Fruit fly (Drosophila melanogaster) whole organism, embryonic: ENCODE measurements around the gene Bet3.

Experiments used
- CG10209 ChIP-seq: fragments of 200-800 bp; sonication (Bioruptor generic); optimal IDR thresholded peaks from 3 replicates; lab custom pipeline; 2017; ENCODE audit warnings: missing biosample characterization, mild to moderate bottlenecking, missing genetic modification characterization, missing genetic modification reagents
- CG11085 ChIP-seq: fragments of 200-800 bp; sonication (Bioruptor generic); IDR thresholded peaks from 2 replicates; pipeline ENCODE4 v1.3.6; 2022; ENCODE audit warnings: missing biosample characterization, missing genetic modification characterization
- CG11560 ChIP-seq: fragments of 200-800 bp; sonication (Bioruptor generic); IDR thresholded peaks from 3 replicates; pipeline ENCODE4 v1.3.6; 2022; ENCODE audit warnings: missing biosample characterization, missing genetic modification characterization
- CG12104 ChIP-seq: fragments of 200-800 bp; sonication (Bioruptor generic); optimal IDR thresholded peaks from 3 replicates; lab custom pipeline; 2016; ENCODE audit warnings: missing biosample characterization, missing genetic modification characterization
- CG13296 ChIP-seq: fragments of 200-800 bp; sonication (Bioruptor generic); optimal IDR thresholded peaks from 3 replicates; lab custom pipeline; 2018; ENCODE audit warnings: missing biosample characterization, mild to moderate bottlenecking, missing genetic modification characterization
- CG14441 ChIP-seq: fragments of 200-800 bp; sonication (Bioruptor generic); IDR thresholded peaks from 2 replicates; pipeline ENCODE4 v1.3.6; 2022; ENCODE audit warnings: missing biosample characterization, missing genetic modification characterization
- CG1602 ChIP-seq: fragments of 200-800 bp; sonication (Bioruptor generic); optimal IDR thresholded peaks from 3 replicates; lab custom pipeline; 2016; ENCODE audit warnings: missing biosample characterization, missing genetic modification characterization
- CG16863 ChIP-seq: fragments of 200-800 bp; sonication (Bioruptor generic); optimal IDR thresholded peaks from 3 replicates; lab custom pipeline; 2016; ENCODE audit warnings: missing biosample characterization, missing genetic modification characterization
- CG17912 ChIP-seq: fragments of 200-800 bp; sonication (Bioruptor generic); optimal IDR thresholded peaks from 2 replicates; lab custom pipeline; 2018; ENCODE audit warnings: missing biosample characterization, mild to moderate bottlenecking, missing genetic modification characterization
- CG6272 ChIP-seq: fragments of 200-800 bp; sonication (Bioruptor generic); IDR thresholded peaks from 2 replicates; pipeline ENCODE4 v1.3.6; 2022; ENCODE audit warnings: missing biosample characterization, missing genetic modification characterization
- CG7963 ChIP-seq: fragments of 200-800 bp; sonication (Bioruptor generic); IDR thresholded peaks from 3 replicates; pipeline ENCODE4 v1.3.6; 2022; ENCODE audit warnings: missing biosample characterization, missing genetic modification characterization; ENCODE audit not compliant: partially characterized antibody
- CG7987 ChIP-seq: fragments of 200-800 bp; sonication (Bioruptor generic); optimal IDR thresholded peaks from 2 replicates; lab custom pipeline; 2018; ENCODE audit warnings: missing biosample characterization, mild to moderate bottlenecking, missing genetic modification characterization, moderate library complexity
- CG8290 ChIP-seq, 3 experiments: fragments of 200-800 bp; sonication (Bioruptor generic); optimal IDR thresholded peaks; 2 replicates each; lab custom pipeline; 2016 to 2019; ENCODE audit warnings: missing biosample characterization in 3 of 3, missing genetic modification characterization in 3 of 3, mild to moderate bottlenecking in 2 of 3, moderate library complexity in 1 of 3
- Camta ChIP-seq: fragments of 200-800 bp; sonication (Bioruptor generic); optimal IDR thresholded peaks from 2 replicates; lab custom pipeline; 2016; ENCODE audit warnings: missing biosample characterization, missing genetic modification characterization
- CkIIα-i1 ChIP-seq: fragments of 200-800 bp; sonication (Bioruptor generic); IDR thresholded peaks from 2 replicates; pipeline ENCODE4 v1.3.6; 2022; ENCODE audit warnings: missing biosample characterization, missing genetic modification characterization
- Dek ChIP-seq: fragments of 200-800 bp; sonication (Bioruptor generic); optimal IDR thresholded peaks from 3 replicates; lab custom pipeline; 2019; ENCODE audit warnings: missing biosample characterization, mild to moderate bottlenecking, missing genetic modification characterization, moderate library complexity
- Dfd ChIP-seq, 2 experiments: fragments of >200 bp; optimal IDR thresholded peaks; 2 replicates each; lab custom pipeline; 2017; ENCODE audit warnings: missing biosample characterization in 2 of 2, missing genetic modification characterization in 2 of 2
- Dll ChIP-seq: fragments of 200-800 bp; sonication (Bioruptor generic); IDR thresholded peaks from 4 replicates; pipeline ENCODE4 v1.3.6; 2022; ENCODE audit warnings: missing biosample characterization, missing genetic modification characterization; ENCODE audit not compliant: partially characterized antibody
- ERR ChIP-seq: fragments of 200-800 bp; sonication (Bioruptor generic); optimal IDR thresholded peaks from 2 replicates; lab custom pipeline; 2016; ENCODE audit warnings: missing biosample characterization, missing genetic modification characterization
- Lhr ChIP-seq: fragments of 200-800 bp; sonication (Bioruptor generic); optimal IDR thresholded peaks from 3 replicates; lab custom pipeline; 2017; ENCODE audit warnings: mild to moderate bottlenecking, missing biosample characterization, missing genetic modification reagents, missing genetic modification characterization
- Lim3 ChIP-seq: fragments of 200-800 bp; sonication (Bioruptor generic); IDR thresholded peaks from 2 replicates; pipeline ENCODE4 v1.3.6; 2022; ENCODE audit warnings: missing biosample characterization, missing genetic modification characterization
- MBD-R2 ChIP-seq: fragments of 200-800 bp; sonication (Bioruptor generic); IDR thresholded peaks from 2 replicates; pipeline ENCODE4 v1.3.6; 2022; ENCODE audit warnings: missing biosample characterization, missing genetic modification characterization
- NC2α ChIP-seq: fragments of 200-800 bp; sonication (Bioruptor generic); optimal IDR thresholded peaks from 2 replicates; lab custom pipeline; 2016; ENCODE audit warnings: missing biosample characterization, missing genetic modification characterization
- Nf-YB ChIP-seq: fragments of 200-800 bp; sonication (Bioruptor generic); optimal IDR thresholded peaks from 3 replicates; lab custom pipeline; 2019; ENCODE audit warnings: missing biosample characterization, mild to moderate bottlenecking, missing genetic modification characterization, moderate library complexity
- Side ChIP-seq: fragments of 200-800 bp; sonication (Bioruptor generic); optimal IDR thresholded peaks from 2 replicates; lab custom pipeline; 2016; ENCODE audit warnings: missing biosample characterization, missing genetic modification characterization
- Xrp1 ChIP-seq: fragments of 200-800 bp; sonication (Bioruptor generic); IDR thresholded peaks from 2 replicates; pipeline ENCODE4 v1.3.6; 2022; ENCODE audit warnings: missing biosample characterization, missing genetic modification characterization
- ac ChIP-seq: fragments of 200-800 bp; sonication (Bioruptor generic); optimal IDR thresholded peaks from 3 replicates; lab custom pipeline; 2017; ENCODE audit warnings: missing biosample characterization, mild to moderate bottlenecking, missing genetic modification characterization
- ash1 ChIP-seq: fragments of 200-800 bp; sonication (Bioruptor generic); optimal IDR thresholded peaks from 2 replicates; lab custom pipeline; 2018; ENCODE audit warnings: missing biosample characterization, mild to moderate bottlenecking, missing genetic modification characterization
- btn ChIP-seq: fragments of 200-800 bp; sonication (Bioruptor generic); optimal IDR thresholded peaks from 2 replicates; lab custom pipeline; 2016; ENCODE audit warnings: missing biosample characterization, missing genetic modification characterization
- cg ChIP-seq: fragments of 200-800 bp; sonication (Bioruptor generic); optimal IDR thresholded peaks from 3 replicates; lab custom pipeline; 2019; ENCODE audit warnings: missing biosample characterization, mild to moderate bottlenecking, missing genetic modification characterization, moderate library complexity
- chm ChIP-seq: fragments of 200-800 bp; sonication (Bioruptor generic); IDR thresholded peaks from 2 replicates; pipeline ENCODE4 v1.3.6; 2022; ENCODE audit warnings: missing biosample characterization, missing genetic modification characterization
- ci ChIP-seq: fragments of 200-800 bp; sonication (Bioruptor generic); IDR thresholded peaks from 3 replicates; pipeline ENCODE4 v1.3.6; 2022; ENCODE audit warnings: missing biosample characterization, missing genetic modification characterization
- dmrt99B ChIP-seq: fragments of 200-800 bp; sonication (Bioruptor generic); optimal IDR thresholded peaks from 2 replicates; lab custom pipeline; 2018; ENCODE audit warnings: missing biosample characterization, mild to moderate bottlenecking, missing genetic modification characterization, moderate library complexity
- fd64A ChIP-seq: fragments of 200-800 bp; sonication (Bioruptor generic); optimal IDR thresholded peaks from 3 replicates; lab custom pipeline; 2018; ENCODE audit warnings: missing biosample characterization, mild to moderate bottlenecking, missing genetic modification characterization
- gro ChIP-seq: fragments of 200-800 bp; sonication (Bioruptor generic); optimal IDR thresholded peaks from 2 replicates; lab custom pipeline; 2016; ENCODE audit warnings: missing biosample characterization, missing genetic modification characterization
- gsb-n ChIP-seq: fragments of 200-800 bp; sonication (Bioruptor generic); optimal IDR thresholded peaks from 3 replicates; lab custom pipeline; 2018; ENCODE audit warnings: missing biosample characterization, mild to moderate bottlenecking, missing genetic modification characterization
- kay ChIP-seq: fragments of 200-800 bp; sonication (Bioruptor generic); optimal IDR thresholded peaks from 2 replicates; lab custom pipeline; 2016; ENCODE audit warnings: missing biosample characterization, missing genetic modification characterization
- lmd ChIP-seq: fragments of 200-800 bp; sonication (Bioruptor generic); IDR thresholded peaks from 2 replicates; pipeline ENCODE4 v1.3.6; 2022; ENCODE audit warnings: missing biosample characterization, missing genetic modification characterization
- lola ChIP-seq, 3 experiments: fragments of >200 bp in 2 of 3; fragments of 200-800 bp in 1 of 3; sonication (Bioruptor generic) in 1 of 3; optimal IDR thresholded peaks; 2 replicates each; lab custom pipeline; 2017 to 2019; ENCODE audit warnings: missing biosample characterization in 3 of 3, missing genetic modification characterization in 3 of 3, mild to moderate bottlenecking in 1 of 3, moderate library complexity in 1 of 3
- org-1 ChIP-seq: fragments of 200-800 bp; sonication (Bioruptor generic); optimal IDR thresholded peaks from 2 replicates; lab custom pipeline; 2017; ENCODE audit warnings: missing biosample characterization, missing genetic modification characterization
- pan ChIP-seq, 4 experiments: fragments of >200 bp in 3 of 4; fragments of 200-800 bp in 1 of 4; sonication (Bioruptor generic) in 1 of 4; optimal IDR thresholded peaks in 3 of 4; IDR thresholded peaks in 1 of 4; 2 replicates each; pipeline versions ENCODE4 v1.3.6 to Lab custom; 2017 to 2022; ENCODE audit warnings: missing biosample characterization in 2 of 4, missing genetic modification characterization in 2 of 4, mixed read lengths in 1 of 4
- ranshi ChIP-seq: fragments of 200-800 bp; sonication (Bioruptor generic); IDR thresholded peaks from 2 replicates; pipeline ENCODE4 v1.3.6; 2022; ENCODE audit warnings: missing biosample characterization, missing genetic modification characterization
- seq ChIP-seq: fragments of 200-800 bp; sonication (Bioruptor generic); IDR thresholded peaks from 2 replicates; pipeline ENCODE4 v1.3.6; 2022; ENCODE audit warnings: missing biosample characterization, missing genetic modification characterization
- trem ChIP-seq: fragments of 200-800 bp; optimal IDR thresholded peaks from 3 replicates; lab custom pipeline; 2019; ENCODE audit warnings: missing biosample characterization, mild to moderate bottlenecking, missing genetic modification characterization, moderate library complexity
- usp ChIP-seq: fragments of >200 bp; optimal IDR thresholded peaks from 2 replicates; lab custom pipeline; 2017; ENCODE audit warnings: missing biosample characterization, missing genetic modification characterization
- vvl ChIP-seq: fragments of 200-800 bp; sonication (Bioruptor generic); IDR thresholded peaks from 2 replicates; pipeline ENCODE4 v1.3.6; 2022; ENCODE audit warnings: missing biosample characterization, missing genetic modification characterization
- zen ChIP-seq: fragments of 200-800 bp; sonication (Bioruptor generic); optimal IDR thresholded peaks from 3 replicates; lab custom pipeline; 2018; ENCODE audit warnings: missing biosample characterization, mild to moderate bottlenecking, missing genetic modification characterization, moderate library complexity
- zfh2 ChIP-seq: fragments of 200-800 bp; sonication (Bioruptor generic); optimal IDR thresholded peaks from 2 replicates; lab custom pipeline; 2016; ENCODE audit warnings: missing biosample characterization, missing genetic modification characterization

Bet3 gene

DNA sequence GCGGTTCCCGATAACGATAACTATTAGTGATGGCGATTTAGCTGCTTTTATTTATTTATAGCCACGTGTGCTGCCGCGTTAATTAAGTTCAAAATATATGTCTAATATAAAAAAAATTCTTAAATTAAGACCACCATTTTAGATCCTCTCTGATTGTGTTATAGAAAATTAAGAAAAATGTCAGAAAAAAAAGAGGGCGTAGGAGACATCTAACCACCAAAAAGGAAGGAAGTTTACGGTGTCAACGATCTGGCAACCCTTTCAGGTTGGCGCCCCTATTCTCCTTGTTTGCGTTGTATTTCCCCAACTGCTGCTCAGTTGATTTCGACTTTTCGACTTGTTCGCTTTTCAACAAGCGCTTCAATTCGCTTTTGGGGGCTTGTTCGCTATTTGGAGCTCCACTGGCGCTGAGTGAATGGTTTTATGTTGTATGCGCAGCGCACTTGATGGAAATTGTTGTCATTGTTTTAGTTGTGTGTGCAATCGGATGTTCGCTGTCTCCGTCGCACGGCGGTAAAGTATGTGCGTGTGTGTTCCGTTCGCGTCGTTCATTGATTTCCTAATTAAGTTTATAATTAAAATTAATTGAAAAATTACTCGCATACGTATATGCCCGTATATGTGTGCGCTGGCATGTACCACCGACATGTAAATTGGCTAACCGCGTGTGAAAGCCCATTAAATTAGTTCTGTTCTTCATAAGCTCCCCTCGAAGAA, 18.9 kb upstream of the Bet3 start, which contains the start of the genes CG3434 and CG44838 (continued):
- peak; percentile 21; the same call in 1 of the 4 replicates for TF ChIP-seq Dll (GFP tag; lab: Robert Waterston, UW)
- TF ChIP-seq CG8290 (GFP tag; optimal IDR thresholded peaks at IDR 0.05; lab: Kevin White, UChicago) = peak; percentile 83
- TF ChIP-seq CG8290 (tag; optimal IDR thresholded peaks at IDR 0.05; lab: Kevin White, UChicago) = peak; percentile 27 to 81
- peak; percentile 84 for TF ChIP-seq trem (tag; lab: Kevin White, UChicago)
- TF ChIP-seq Xrp1 = peak; percentile 86
- TF ChIP-seq CG13296 (GFP tag; lab: Kevin White, UChicago) = peak; percentile 80
- TF ChIP-seq CG1602 (GFP tag; lab: Kevin White, UChicago) = peak; percentile 75
- TF ChIP-seq NC2α (GFP tag; lab: Kevin White, UChicago) = peak; percentile 39
- no peak for TF ChIP-seq usp (GFP tag; lab: Kevin White, UChicago)
- peak; percentile 74 for TF ChIP-seq MBD-R2
- peak; percentile 61 for TF ChIP-seq kay
- no peak for TF ChIP-seq org-1 (GFP tag; lab: Kevin White, UChicago)
- TF ChIP-seq ERR (GFP tag; lab: Kevin White, UChicago) = no peak
- peak; percentile 65 for TF ChIP-seq Side (GFP tag; lab: Kevin White, UChicago)
- TF ChIP-seq ranshi (GFP tag; lab: Robert Waterston, UW) = peak; percentile 64
- TF ChIP-seq Lhr = peak; percentile 70
- TF ChIP-seq CG17912 (GFP tag; lab: Kevin White, UChicago) = peak; percentile 3
- TF ChIP-seq pan (optimal IDR thresholded peaks at IDR 0.05; lab: Kevin White, UChicago) = no peak
- TF ChIP-seq pan (GFP tag; optimal IDR thresholded peaks at IDR 0.05 in 1 of 2, IDR thresholded peaks at IDR 0.05 in 1 of 2) = peak in 1 of 2 experiments; percentile 66
- TF ChIP-seq dmrt99B = peak; percentile 74
- TF ChIP-seq gro (GFP tag; lab: Kevin White, UChicago) = peak; percentile 64
- peak; percentile 77 for TF ChIP-seq Dek (tag; lab: Kevin White, UChicago)
- peak; percentile 36 for TF ChIP-seq gsb-n
- peak; percentile 70 for TF ChIP-seq lmd (GFP tag; lab: Robert Waterston, UW)
- peak; percentile 41 for TF ChIP-seq CG7987
- no peak for TF ChIP-seq CG7963 (GFP tag; lab: Robert Waterston, UW)
- no peak for TF ChIP-seq chm
- TF ChIP-seq CG16863 = peak; percentile 71
- TF ChIP-seq fd64A (GFP tag; lab: Kevin White, UChicago) = peak; percentile 15
- TF ChIP-seq vvl (GFP tag; lab: Robert Waterston, UW) = peak; percentile 88
- peak; percentile 79; the same call in 2 of the 3 replicates for TF ChIP-seq ci (GFP tag; lab: Robert Waterston, UW)
- no peak for TF ChIP-seq CkIIα-i1 (GFP tag; lab: Robert Waterston, UW)
- TF ChIP-seq ac = no peak
- peak in 1 of 3 experiments; percentile 79 for TF ChIP-seq lola (GFP tag; optimal IDR thresholded peaks at IDR 0.05; lab: Kevin White, UChicago)
- peak; percentile 62; the same call in 1 of the 2 replicates for TF ChIP-seq CG11085 (GFP tag; lab: Robert Waterston, UW)
- TF ChIP-seq seq (GFP tag; lab: Robert Waterston, UW) = peak; percentile 55; the same call in 1 of the 2 replicates
- TF ChIP-seq CG12104 = peak; percentile 54
- peak; percentile 76; the same call in 1 of the 2 replicates for TF ChIP-seq CG6272 (GFP tag; lab: Robert Waterston, UW)
- TF ChIP-seq CG11560 (tag; lab: Robert Waterston, UW) = no peak; the same call in 2 of the 3 replicates
- TF ChIP-seq Camta = peak; percentile 35
- TF ChIP-seq ash1 (GFP tag; lab: Kevin White, UChicago) = no peak
- TF ChIP-seq zen (tag; lab: Kevin White, UChicago) = peak; percentile 74
- TF ChIP-seq CG14441 (GFP tag; lab: Robert Waterston, UW) = peak; percentile 76
- no peak for TF ChIP-seq Lim3 (GFP tag; lab: Robert Waterston, UW)
- peak; percentile 75 for TF ChIP-seq zfh2 (GFP tag; lab: Kevin White, UChicago)
- TF ChIP-seq CG10209 (GFP tag; lab: Kevin White, UChicago) = peak; percentile 68
- TF ChIP-seq Dfd (GFP tag; optimal IDR thresholded peaks at IDR 0.05; lab: Kevin White, UChicago) = no peak
- TF ChIP-seq btn (GFP tag; lab: Kevin White, UChicago) = peak; percentile 25
- peak; percentile 72 for TF ChIP-seq Nf-YB (GFP tag; lab: Kevin White, UChicago)
- peak; percentile 60 for TF ChIP-seq cg (GFP tag; lab: Kevin White, UChicago)
